Fruit fly (Drosophila melanogaster) whole organism, embryonic: ENCODE results near the gene Agpat4.
A peak's percentile ranks its signal among the peaks of the same experiment; 100 is the strongest.

ENCODE experiments used
- ATbp ChIP-seq: fragments of 200-800 bp; sonication (Bioruptor generic); optimal IDR thresholded peaks from 2 replicates; lab custom pipeline; 2017; ENCODE audit warnings: missing biosample characterization, mild to moderate bottlenecking, missing genetic modification characterization, missing genetic modification reagents
- Abd-B ChIP-seq: fragments of 200-800 bp; sonication (Bioruptor generic); optimal IDR thresholded peaks from 2 replicates; lab custom pipeline; 2018; ENCODE audit warnings: missing biosample characterization, mild to moderate bottlenecking, missing genetic modification characterization, moderate library complexity
- Bdp1 ChIP-seq: fragments of 200-800 bp; sonication (Bioruptor generic); optimal IDR thresholded peaks from 3 replicates; lab custom pipeline; 2016; ENCODE audit warnings: missing biosample characterization, missing genetic modification characterization
- CG10565 ChIP-seq: fragments of 200-800 bp; sonication (Bioruptor generic); optimal IDR thresholded peaks from 3 replicates; lab custom pipeline; 2016; ENCODE audit warnings: missing biosample characterization, mild to moderate bottlenecking, missing genetic modification characterization
- CG10979 ChIP-seq: fragments of 200-800 bp; sonication (Bioruptor generic); optimal IDR thresholded peaks from 2 replicates; lab custom pipeline; 2018; ENCODE audit warnings: missing biosample characterization, mild to moderate bottlenecking, missing genetic modification characterization, moderate library complexity
- CG11695 ChIP-seq: fragments of 200-800 bp; sonication (Bioruptor generic); IDR thresholded peaks from 3 replicates; pipeline ENCODE4 v1.3.6; 2022; ENCODE audit warnings: missing biosample characterization, missing genetic modification characterization
- CG12219 ChIP-seq: fragments of 200-800 bp; sonication (Bioruptor generic); optimal IDR thresholded peaks from 3 replicates; lab custom pipeline; 2018; ENCODE audit warnings: missing biosample characterization, mild to moderate bottlenecking, missing genetic modification characterization
- CG12659 ChIP-seq: fragments of 200-800 bp; sonication (Bioruptor generic); optimal IDR thresholded peaks from 3 replicates; lab custom pipeline; 2017; ENCODE audit warnings: mild to moderate bottlenecking, missing biosample characterization, missing genetic modification reagents, missing genetic modification characterization
- CG13624 ChIP-seq: fragments of 200-800 bp; sonication (Bioruptor generic); optimal IDR thresholded peaks from 2 replicates; lab custom pipeline; 2016; ENCODE audit warnings: missing biosample characterization, missing genetic modification characterization
- CG17328 ChIP-seq: fragments of 200-800 bp; sonication (Bioruptor generic); IDR thresholded peaks from 2 replicates; pipeline ENCODE4 v1.3.6; 2022; ENCODE audit warnings: missing biosample characterization, missing genetic modification characterization
- CG1832 ChIP-seq: fragments of 200-800 bp; sonication (Bioruptor generic); optimal IDR thresholded peaks from 2 replicates; lab custom pipeline; 2017; ENCODE audit warnings: missing biosample characterization, mild to moderate bottlenecking, missing genetic modification characterization, inconsistent platforms
- CG2129 ChIP-seq: fragments of 200-800 bp; sonication (Bioruptor generic); IDR thresholded peaks from 2 replicates; pipeline ENCODE4 v1.3.6; 2022; ENCODE audit warnings: missing biosample characterization, missing genetic modification characterization; ENCODE audit not compliant: partially characterized antibody
- CG2678 ChIP-seq: fragments of 200-800 bp; sonication (Bioruptor generic); optimal IDR thresholded peaks from 3 replicates; lab custom pipeline; 2019; ENCODE audit warnings: missing biosample characterization, mild to moderate bottlenecking, missing genetic modification characterization, moderate library complexity
- CG2889 ChIP-seq: fragments of 200-800 bp; sonication (Bioruptor generic); IDR thresholded peaks from 3 replicates; pipeline ENCODE4 v1.3.6; 2022; ENCODE audit warnings: missing biosample characterization, missing genetic modification characterization
- CG30020 ChIP-seq: fragments of 200-800 bp; optimal IDR thresholded peaks from 2 replicates; lab custom pipeline; 2019; ENCODE audit warnings: missing biosample characterization, mild to moderate bottlenecking, missing genetic modification characterization, moderate library complexity
- CG3847 ChIP-seq: fragments of 200-800 bp; sonication (Bioruptor generic); IDR thresholded peaks from 2 replicates; pipeline ENCODE4 v1.3.6; 2022; ENCODE audit warnings: missing biosample characterization, missing genetic modification characterization
- CG3995 ChIP-seq: fragments of 200-800 bp; sonication (Bioruptor generic); optimal IDR thresholded peaks from 3 replicates; lab custom pipeline; 2016; ENCODE audit warnings: missing biosample characterization, missing genetic modification characterization
- CG4820 ChIP-seq: fragments of 200-800 bp; sonication (Bioruptor generic); optimal IDR thresholded peaks from 3 replicates; lab custom pipeline; 2016; ENCODE audit warnings: missing biosample characterization, missing genetic modification characterization
- CG4854 ChIP-seq: fragments of 200-800 bp; sonication (Bioruptor generic); optimal IDR thresholded peaks from 2 replicates; lab custom pipeline; 2016; ENCODE audit warnings: missing biosample characterization, missing genetic modification characterization, inconsistent platforms
- CG6254 ChIP-seq: fragments of 200-800 bp; sonication (Bioruptor generic); optimal IDR thresholded peaks from 3 replicates; lab custom pipeline; 2017; ENCODE audit warnings: mild to moderate bottlenecking, missing biosample characterization, missing genetic modification reagents, missing genetic modification characterization
- CG6854 ChIP-seq: fragments of 200-800 bp; sonication (Bioruptor generic); optimal IDR thresholded peaks from 3 replicates; lab custom pipeline; 2017; ENCODE audit warnings: missing biosample characterization, mild to moderate bottlenecking, missing genetic modification characterization
- CG7372 ChIP-seq: fragments of 200-800 bp; sonication (Bioruptor generic); IDR thresholded peaks from 2 replicates; pipeline ENCODE4 v1.3.6; 2022; ENCODE audit warnings: missing biosample characterization, missing genetic modification characterization
- CkIIα-i1 ChIP-seq: fragments of 200-800 bp; sonication (Bioruptor generic); IDR thresholded peaks from 2 replicates; pipeline ENCODE4 v1.3.6; 2022; ENCODE audit warnings: missing biosample characterization, missing genetic modification characterization
- Dip2 ChIP-seq: fragments of 200-800 bp; sonication (Bioruptor generic); IDR thresholded peaks from 2 replicates; pipeline ENCODE4 v1.3.6; 2022; ENCODE audit warnings: missing biosample characterization, missing genetic modification characterization
- Doc3 ChIP-seq: fragments of 200-800 bp; sonication (Bioruptor generic); IDR thresholded peaks from 3 replicates; pipeline ENCODE4 v1.3.6; 2022; ENCODE audit warnings: missing biosample characterization, missing genetic modification characterization; ENCODE audit not compliant: partially characterized antibody
- Dref ChIP-seq: fragments of 200-800 bp; sonication (Bioruptor generic); IDR thresholded peaks from 2 replicates; pipeline ENCODE4 v1.3.6; 2022; ENCODE audit warnings: missing biosample characterization, missing genetic modification characterization
- E2f1 ChIP-seq: fragments of 200-800 bp; sonication (Bioruptor generic); IDR thresholded peaks from 2 replicates; pipeline ENCODE4 v1.3.6; 2022; ENCODE audit warnings: missing biosample characterization, missing genetic modification characterization
- Elba2 ChIP-seq: fragments of 200-800 bp; sonication (Bioruptor generic); optimal IDR thresholded peaks from 3 replicates; lab custom pipeline; 2016; ENCODE audit warnings: missing biosample characterization, missing genetic modification characterization
- Ets97D ChIP-seq: fragments of 200-800 bp; sonication (Bioruptor generic); optimal IDR thresholded peaks from 3 replicates; lab custom pipeline; 2016; ENCODE audit warnings: missing biosample characterization, missing genetic modification characterization
- Fer3 ChIP-seq: fragments of 200-800 bp; sonication (Bioruptor generic); optimal IDR thresholded peaks from 2 replicates; lab custom pipeline; 2018; ENCODE audit warnings: missing biosample characterization, mild to moderate bottlenecking, missing genetic modification characterization, moderate library complexity
- Hr3 ChIP-seq: fragments of 200-800 bp; sonication (Bioruptor generic); optimal IDR thresholded peaks from 3 replicates; lab custom pipeline; 2016; ENCODE audit warnings: missing biosample characterization, missing genetic modification characterization
- Lpt ChIP-seq: fragments of >200 bp; optimal IDR thresholded peaks from 2 replicates; lab custom pipeline; 2018; ENCODE audit warnings: missing biosample characterization, missing genetic modification characterization
- Meics ChIP-seq: fragments of 200-800 bp; sonication (Bioruptor generic); optimal IDR thresholded peaks from 2 replicates; lab custom pipeline; 2017; ENCODE audit warnings: missing biosample characterization, mild to moderate bottlenecking, missing genetic modification characterization
- PHDP ChIP-seq: fragments of 200-800 bp; sonication (Bioruptor generic); optimal IDR thresholded peaks from 3 replicates; lab custom pipeline; 2018; ENCODE audit warnings: missing biosample characterization, mild to moderate bottlenecking, missing genetic modification characterization, moderate library complexity
- Rx ChIP-seq: fragments of 200-800 bp; sonication (Bioruptor generic); IDR thresholded peaks from 2 replicates; pipeline ENCODE4 v1.3.6; 2022; ENCODE audit warnings: missing biosample characterization, missing genetic modification characterization
- Usf ChIP-seq: fragments of 200-800 bp; sonication (Bioruptor generic); optimal IDR thresholded peaks from 2 replicates; lab custom pipeline; 2017; ENCODE audit warnings: missing genotype, missing biosample characterization, missing genetic modification characterization
- ase ChIP-seq: fragments of 200-800 bp; sonication (Bioruptor generic); IDR thresholded peaks from 3 replicates; pipeline ENCODE4 v1.3.6; 2022; ENCODE audit warnings: missing biosample characterization, missing genetic modification characterization
- cato ChIP-seq: fragments of 200-800 bp; sonication (Bioruptor generic); optimal IDR thresholded peaks from 2 replicates; lab custom pipeline; 2016; ENCODE audit warnings: missing biosample characterization, missing genetic modification characterization, borderline replicate concordance
- danr ChIP-seq: fragments of 200-800 bp; sonication (Bioruptor generic); IDR thresholded peaks from 2 replicates; pipeline ENCODE4 v1.3.6; 2022; ENCODE audit warnings: missing biosample characterization, missing genetic modification characterization
- dati ChIP-seq: fragments of 200-800 bp; sonication (Bioruptor generic); IDR thresholded peaks from 2 replicates; pipeline ENCODE4 v1.3.6; 2022; ENCODE audit warnings: missing biosample characterization, missing genetic modification characterization
- ham ChIP-seq: fragments of 200-800 bp; sonication (Bioruptor generic); IDR thresholded peaks from 2 replicates; pipeline ENCODE4 v1.3.6; 2022; ENCODE audit warnings: missing biosample characterization, missing genetic modification characterization
- hb ChIP-seq: fragments of 200-800 bp; sonication (Bioruptor generic); IDR thresholded peaks from 3 replicates; pipeline ENCODE4 v1.3.6; 2022; ENCODE audit warnings: missing biosample characterization, missing genetic modification characterization; ENCODE audit not compliant: partially characterized antibody
- ind ChIP-seq: fragments of 200-800 bp; sonication (Bioruptor generic); optimal IDR thresholded peaks from 3 replicates; lab custom pipeline; 2016; ENCODE audit warnings: missing biosample characterization, missing genetic modification characterization
- inv ChIP-seq: fragments of 200-800 bp; sonication (Bioruptor generic); IDR thresholded peaks from 2 replicates; pipeline ENCODE4 v1.3.6; 2022; ENCODE audit warnings: missing biosample characterization, missing genetic modification characterization; ENCODE audit not compliant: partially characterized antibody
- lov ChIP-seq, 2 experiments: fragments of 200-800 bp in 1 of 2; fragments of >200 bp in 1 of 2; sonication (Bioruptor generic) in 1 of 2; IDR thresholded peaks in 1 of 2; optimal IDR thresholded peaks in 1 of 2; 2 replicates in 1 of 2; 3 replicates in 1 of 2; pipeline versions ENCODE4 v1.3.6 to Lab custom; 2017 to 2022; ENCODE audit warnings: missing biosample characterization in 1 of 2, missing genetic modification characterization in 1 of 2
- mld ChIP-seq: fragments of 200-800 bp; sonication (Bioruptor generic); IDR thresholded peaks from 3 replicates; pipeline ENCODE4 v1.3.6; 2022; ENCODE audit warnings: missing biosample characterization, missing genetic modification characterization; ENCODE audit not compliant: partially characterized antibody
- pb ChIP-seq: fragments of 200-800 bp; sonication (Bioruptor generic); optimal IDR thresholded peaks from 3 replicates; lab custom pipeline; 2016; ENCODE audit warnings: missing biosample characterization, missing genetic modification characterization
- run ChIP-seq: fragments of 200-800 bp; sonication (Bioruptor generic); optimal IDR thresholded peaks from 3 replicates; lab custom pipeline; 2018; ENCODE audit warnings: missing biosample characterization, mild to moderate bottlenecking, missing genetic modification characterization
- scrt ChIP-seq: fragments of 200-800 bp; sonication (Bioruptor generic); optimal IDR thresholded peaks from 2 replicates; lab custom pipeline; 2018; ENCODE audit warnings: missing biosample characterization, mild to moderate bottlenecking, missing genetic modification characterization, moderate library complexity
- stwl ChIP-seq: fragments of 200-800 bp; sonication (Bioruptor generic); optimal IDR thresholded peaks from 3 replicates; lab custom pipeline; 2018; ENCODE audit warnings: missing biosample characterization, mild to moderate bottlenecking, missing genetic modification characterization, moderate library complexity
- unpg ChIP-seq: fragments of 200-800 bp; sonication (Bioruptor generic); optimal IDR thresholded peaks from 3 replicates; lab custom pipeline; 2018; ENCODE audit warnings: missing biosample characterization, mild to moderate bottlenecking, missing genetic modification characterization, moderate library complexity

Agpat4 gene

dm6 chr3L:16411566-16411965, 30.2 kb upstream of the Agpat4 start, which contains the start of gene fax (continued):
- peak; percentile 47 for TF ChIP-seq Ets97D (GFP tag; lab: Kevin White, UChicago)
- TF ChIP-seq ind (GFP tag; lab: Kevin White, UChicago), result no peak
- peak; percentile 35; the same call in 1 of the 2 replicates for TF ChIP-seq CG17328 (GFP tag; lab: Robert Waterston, UW)
- TF ChIP-seq Abd-B (GFP tag; lab: Kevin White, UChicago), result no peak
- no peak for TF ChIP-seq ATbp (GFP tag; lab: Kevin White, UChicago)
- no peak for TF ChIP-seq CG2129 (GFP tag; lab: Robert Waterston, UW)
- TF ChIP-seq Usf (GFP tag; lab: Kevin White, UChicago), result no peak
- peak; percentile 60 for TF ChIP-seq CG6854 (GFP tag; lab: Kevin White, UChicago)
- TF ChIP-seq CG2678 (tag; lab: Kevin White, UChicago), result peak; percentile 4
- TF ChIP-seq CG12659 (GFP tag; lab: Kevin White, UChicago), result peak; percentile 69
- TF ChIP-seq CG3847 (GFP tag; lab: Robert Waterston, UW), result no peak
- no peak for TF ChIP-seq CG13624 (GFP tag; lab: Kevin White, UChicago)
- no peak for TF ChIP-seq dati (GFP tag; lab: Robert Waterston, UW)
- no peak for TF ChIP-seq pb (GFP tag; lab: Kevin White, UChicago)
- peak; percentile 23 for TF ChIP-seq CG6254
- peak; percentile 72 for TF ChIP-seq CG1832
- TF ChIP-seq scrt, result peak; percentile 55
- no peak for TF ChIP-seq Rx
- no peak for TF ChIP-seq E2f1 (GFP tag; lab: Robert Waterston, UW)
- TF ChIP-seq CG11695 (GFP tag; lab: Robert Waterston, UW), result peak; percentile 42; the same call in 1 of the 3 replicates
- TF ChIP-seq inv (GFP tag; lab: Robert Waterston, UW), result no peak
- TF ChIP-seq Fer3, result no peak
- no peak for TF ChIP-seq lov (optimal IDR thresholded peaks at IDR 0.05; lab: Kevin White, UChicago)
- no peak; the same call in 2 of the 3 replicates for TF ChIP-seq lov (GFP tag; IDR thresholded peaks at IDR 0.05; lab: Robert Waterston, UW)
- TF ChIP-seq unpg (GFP tag; lab: Kevin White, UChicago), result peak; percentile 16
- peak; percentile 4 for TF ChIP-seq CG30020 (tag; lab: Kevin White, UChicago)
- peak; percentile 19; the same call in 1 of the 2 replicates for TF ChIP-seq Dref (GFP tag; lab: Robert Waterston, UW)
- TF ChIP-seq CG2889 (GFP tag; lab: Robert Waterston, UW), result no peak
- no peak for TF ChIP-seq ase (GFP tag; lab: Robert Waterston, UW)
- TF ChIP-seq CG10979 (tag; lab: Kevin White, UChicago), result peak; percentile 41
- TF ChIP-seq danr (GFP tag; lab: Robert Waterston, UW), result no peak
- no peak for TF ChIP-seq Dip2 (GFP tag; lab: Robert Waterston, UW)
- peak; percentile 43 for TF ChIP-seq PHDP (tag; lab: Kevin White, UChicago)
- no peak for TF ChIP-seq ham (GFP tag; lab: Robert Waterston, UW)
- TF ChIP-seq cato, result no peak
- peak; percentile 8 for TF ChIP-seq CG12219 (GFP tag; lab: Kevin White, UChicago)
- no peak for TF ChIP-seq Bdp1 (GFP tag; lab: Kevin White, UChicago)
- TF ChIP-seq CG4820 (GFP tag; lab: Kevin White, UChicago), result no peak
- TF ChIP-seq Doc3 (GFP tag; lab: Robert Waterston, UW), result no peak
- no peak for TF ChIP-seq mld (GFP tag; lab: Robert Waterston, UW)
- no peak for TF ChIP-seq hb
- no peak for TF ChIP-seq Hr3 (GFP tag; lab: Kevin White, UChicago)
- no peak for TF ChIP-seq CG7372 (GFP tag; lab: Robert Waterston, UW)
- TF ChIP-seq CG4854 (GFP tag; lab: Kevin White, UChicago), result peak; percentile 9
- TF ChIP-seq CkIIα-i1, result no peak
- TF ChIP-seq CG3995 (GFP tag; lab: Kevin White, UChicago), result peak; percentile 84
- TF ChIP-seq CG10565 (GFP tag; lab: Kevin White, UChicago), result no peak
- peak; percentile 63 for TF ChIP-seq stwl
- TF ChIP-seq Lpt (GFP tag; lab: Kevin White, UChicago), result no peak
- peak; percentile 12 for TF ChIP-seq run (tag; lab: Kevin White, UChicago)
- no peak for TF ChIP-seq Meics (GFP tag; lab: Kevin White, UChicago)
- peak; percentile 10 for TF ChIP-seq Elba2 (GFP tag; lab: Kevin White, UChicago)
